Worm (Caenorhabditis elegans) whole organism, mixed stage, embryonic: Measurements from ENCODE around the gene irg-6.

Experiments
- ceh-43 ChIP-seq: fragments of 200-800 bp; sonication (Bioruptor generic); optimal IDR thresholded peaks from 2 replicates; lab custom pipeline; 2018; ENCODE audit warnings: mild to moderate bottlenecking, missing genetic modification characterization, moderate library complexity, missing compliant biosample characterization
- cnd-1 ChIP-seq: fragments of 200-800 bp; sonication (Bioruptor generic); optimal IDR thresholded peaks from 2 replicates; lab custom pipeline; 2018; ENCODE audit warnings: mild to moderate bottlenecking, missing genetic modification characterization, missing compliant biosample characterization
- hlh-1 ChIP-seq: fragments of 150-350 bp; optimal IDR thresholded peaks from 2 replicates; lab custom pipeline; 2014; ENCODE audit warnings: missing biosample characterization, missing genetic modification reagents, missing genetic modification characterization
- nhr-12 ChIP-seq: fragments of 150-350 bp; optimal IDR thresholded peaks from 2 replicates; lab custom pipeline; 2014; ENCODE audit warnings: missing biosample characterization, missing genetic modification characterization
- sptf-1 ChIP-seq: sonication (generic microtip); optimal IDR thresholded peaks from 2 replicates; lab custom pipeline; 2017; ENCODE audit warnings: mild to moderate bottlenecking, missing genetic modification characterization, moderate library complexity, missing compliant biosample characterization
- ztf-11 ChIP-seq: fragments of 150-350 bp; optimal IDR thresholded peaks from 2 replicates; lab custom pipeline; 2014; ENCODE audit warnings: missing biosample characterization, missing genetic modification characterization

ce11 chrIV:12894996-12895395 is 19.8 kb downstream of the irg-6 start, which contains the start of gene K08D8.11:
- TF ChIP-seq cnd-1 (no peak), nhr-12 (tag; lab: Kevin White, UChicago) (no peak), hlh-1 (tag; lab: Kevin White, UChicago) (no peak), ceh-43 (GFP tag; lab: Kevin White, UChicago) (no peak), sptf-1 (no peak), ztf-11 (tag; lab: Kevin White, UChicago) (no peak)
